Fruit fly (Drosophila melanogaster): ENCODE data around the gene RhoGEF3.
A peak's percentile ranks its signal among the peaks of the same experiment; 100 is the strongest.

Gene RhoGEF3

dm6 chr3L:347641-348405, 70.6 kb downstream of the RhoGEF3 start (continued):
- TF ChIP-seq CG30403 (GFP tag; optimal IDR thresholded peaks at IDR 0.05) (peak; percentile 77), Six4 (GFP tag; optimal IDR thresholded peaks at IDR 0.05) (peak; percentile 67), Spps (tag; optimal IDR thresholded peaks at IDR 0.05) (peak; percentile 64), CG4424 (GFP tag; optimal IDR thresholded peaks at IDR 0.05) (peak; percentile 81), CG1529 (GFP tag; optimal IDR thresholded peaks at IDR 0.05) (peak; percentile 74), CG18599 (GFP tag; optimal IDR thresholded peaks at IDR 0.05) (peak; percentile 46), inv (GFP tag; IDR thresholded peaks at IDR 0.05; ENCODE audit: partially characterized antibody) (no peak), CG13296 (GFP tag; optimal IDR thresholded peaks at IDR 0.05) (no peak), scrt (GFP tag; optimal IDR thresholded peaks at IDR 0.05) (no peak), dpn (GFP tag; optimal IDR thresholded peaks at IDR 0.05) (peak; percentile 66 to 80), CG12299 (tag; optimal IDR thresholded peaks at IDR 0.05) (peak; percentile 43), CG10274 (GFP tag; optimal IDR thresholded peaks at IDR 0.05) (no peak), CG12219 (GFP tag; optimal IDR thresholded peaks at IDR 0.05) (peak; percentile 71), CG1792 (GFP tag; optimal IDR thresholded peaks at IDR 0.05) (peak; percentile 61), CG10321 (GFP tag; IDR thresholded peaks at IDR 0.05) (no peak), Xrp1 (GFP tag; IDR thresholded peaks at IDR 0.05) (peak; percentile 85), Sox100B (GFP tag; optimal IDR thresholded peaks at IDR 0.05) (peak; percentile 69), Stat92E (GFP tag; optimal IDR thresholded peaks at IDR 0.05) (no peak), bcd (GFP tag; optimal IDR thresholded peaks at IDR 0.05) (peak; percentile 52), Fer2 (tag; optimal IDR thresholded peaks at IDR 0.05) (no peak), CG10267 (tag; optimal IDR thresholded peaks at IDR 0.05) (peak; percentile 67), ase (GFP tag; IDR thresholded peaks at IDR 0.05) (peak; percentile 59; the same call in 1 of the 3 replicates), Ptx1 (GFP tag; IDR thresholded peaks at IDR 0.05) (peak; percentile 73), peb (GFP tag; IDR thresholded peaks at IDR 0.05) (peak; percentile 74), Atf6 (GFP tag; IDR thresholded peaks at IDR 0.05) (peak; percentile 30; the same call in 1 of the 2 replicates), Mes4 (GFP tag; optimal IDR thresholded peaks at IDR 0.05) (peak; percentile 44), gsb (GFP tag; IDR thresholded peaks at IDR 0.05) (no peak), hb (GFP tag; IDR thresholded peaks at IDR 0.05; ENCODE audit: partially characterized antibody) (no peak), CG7963 (GFP tag; IDR thresholded peaks at IDR 0.05; ENCODE audit: partially characterized antibody) (no peak), CG32767 (GFP tag; IDR thresholded peaks at IDR 0.05) (peak; percentile 55; the same call in 1 of the 2 replicates), CG7745 (tag; optimal IDR thresholded peaks at IDR 0.05) (peak; percentile 4), CG12769 (tag; optimal IDR thresholded peaks at IDR 0.05) (peak; percentile 51), phol (tag; optimal IDR thresholded peaks at IDR 0.05) (peak; percentile 79), fd102C (GFP tag; optimal IDR thresholded peaks at IDR 0.05) (no peak), sima (GFP tag; optimal IDR thresholded peaks at IDR 0.05) (peak; percentile 16), org-1 (GFP tag; optimal IDR thresholded peaks at IDR 0.05) (peak; percentile 70), lbe (GFP tag; optimal IDR thresholded peaks at IDR 0.05) (peak; percentile 36), CG10209 (GFP tag; optimal IDR thresholded peaks at IDR 0.05) (peak; percentile 65), Awh (GFP tag; IDR thresholded peaks at IDR 0.05) (peak; percentile 85), dimm (GFP tag; IDR thresholded peaks at IDR 0.05) (no peak), CG9876 (GFP tag; optimal IDR thresholded peaks at IDR 0.05) (peak; percentile 46), amos (GFP tag; IDR thresholded peaks at IDR 0.05; ENCODE audit: partially characterized antibody) (no peak), Drgx (GFP tag; IDR thresholded peaks at IDR 0.05) (peak; percentile 87), Adf1 (GFP tag; IDR thresholded peaks at IDR 0.05) (no peak), slp2 (GFP tag; optimal IDR thresholded peaks at IDR 0.05) (peak; percentile 49), gt (GFP tag; IDR thresholded peaks at IDR 0.05) (peak; percentile 24; the same call in 1 of the 2 replicates), CG7271 (tag; optimal IDR thresholded peaks at IDR 0.05) (no peak), ssp (GFP tag; IDR thresholded peaks at IDR 0.05) (peak; percentile 65), jumu (GFP tag; optimal IDR thresholded peaks at IDR 0.05) (peak; percentile 75)

Data from whole organism, embryonic.